Fruit fly (Drosophila melanogaster): ENCODE results near the gene CG45122.

The CG45122 gene

dm6 chr3R:13051298-13051723 lies 7.4 kb downstream of the CG45122 start, which contains the start of gene CG7966:
TSS of gene CG7966 (minus strand) at chr3R:13051453.
- TF ChIP-seq CG9139 (GFP tag; optimal IDR thresholded peaks at IDR 0.05) (peak; percentile 52), esn (GFP tag; optimal IDR thresholded peaks at IDR 0.05) (peak; percentile 49), Met (GFP tag; optimal IDR thresholded peaks at IDR 0.05) (no peak), dac (GFP tag; optimal IDR thresholded peaks at IDR 0.05) (no peak), fd59A (GFP tag; optimal IDR thresholded peaks at IDR 0.05) (no peak), CG1621 (tag; optimal IDR thresholded peaks at IDR 0.05) (peak; percentile 25), pdm3 (GFP tag; optimal IDR thresholded peaks at IDR 0.05) (no peak), CG3032 (tag; optimal IDR thresholded peaks at IDR 0.05) (peak; percentile 23), CG16779 (tag; optimal IDR thresholded peaks at IDR 0.05) (no peak), svp (GFP tag) (peak; percentile 95), CG11294 (GFP tag; IDR thresholded peaks at IDR 0.05) (no peak), CG4318 (GFP tag; optimal IDR thresholded peaks at IDR 0.05) (no peak), acj6 (GFP tag; optimal IDR thresholded peaks at IDR 0.05) (no peak), eg (GFP tag; IDR thresholded peaks at IDR 0.05) (peak; percentile 46; the same call in 2 of the 3 replicates), Lpt (GFP tag; optimal IDR thresholded peaks at IDR 0.05) (peak; percentile 42), lz (GFP tag; optimal IDR thresholded peaks at IDR 0.05) (no peak), Ets96B (tag; optimal IDR thresholded peaks at IDR 0.05) (no peak), Eip78C (GFP tag) (peak; percentile 86), Blimp-1 (GFP tag; optimal IDR thresholded peaks at IDR 0.05) (no peak), Hr4 (GFP tag; optimal IDR thresholded peaks at IDR 0.05) (no peak), CG6163 (GFP tag; IDR thresholded peaks at IDR 0.05) (no peak; the same call in 1 of the 3 replicates), CG3919 (GFP tag; optimal IDR thresholded peaks at IDR 0.05) (peak; percentile 53), fd85E (GFP tag; optimal IDR thresholded peaks at IDR 0.05) (no peak), vri (GFP tag; optimal IDR thresholded peaks at IDR 0.05) (peak; percentile 92), dsx (GFP tag; optimal IDR thresholded peaks at IDR 0.05; ENCODE audit: poor library complexity, severe bottlenecking) (peak; percentile 96), topi (GFP tag; optimal IDR thresholded peaks at IDR 0.05) (peak; percentile 13), fkh (GFP tag; optimal IDR thresholded peaks at IDR 0.05) (peak; percentile 100), CG8319 (GFP tag; optimal IDR thresholded peaks at IDR 0.05) (no peak), CG8119 (GFP tag; IDR thresholded peaks at IDR 0.05) (0 out of 3 replicates have a peak, but pooled peaks have one; percentile 51), ss (GFP tag; optimal IDR thresholded peaks at IDR 0.05) (peak in 1 of 2 experiments; percentile 47), CG6854 (GFP tag; optimal IDR thresholded peaks at IDR 0.05) (peak; percentile 81), CG15336 (GFP tag; IDR thresholded peaks at IDR 0.05) (peak; percentile 55; the same call in 1 of the 2 replicates), Eip75B (GFP tag; optimal IDR thresholded peaks at IDR 0.05) (peak; percentile 58), Sox102F (GFP tag; optimal IDR thresholded peaks at IDR 0.05) (peak; percentile 67), CG6792 (GFP tag; optimal IDR thresholded peaks at IDR 0.05) (peak; percentile 32), net (GFP tag; optimal IDR thresholded peaks at IDR 0.05) (peak; percentile 31)

DNA sequence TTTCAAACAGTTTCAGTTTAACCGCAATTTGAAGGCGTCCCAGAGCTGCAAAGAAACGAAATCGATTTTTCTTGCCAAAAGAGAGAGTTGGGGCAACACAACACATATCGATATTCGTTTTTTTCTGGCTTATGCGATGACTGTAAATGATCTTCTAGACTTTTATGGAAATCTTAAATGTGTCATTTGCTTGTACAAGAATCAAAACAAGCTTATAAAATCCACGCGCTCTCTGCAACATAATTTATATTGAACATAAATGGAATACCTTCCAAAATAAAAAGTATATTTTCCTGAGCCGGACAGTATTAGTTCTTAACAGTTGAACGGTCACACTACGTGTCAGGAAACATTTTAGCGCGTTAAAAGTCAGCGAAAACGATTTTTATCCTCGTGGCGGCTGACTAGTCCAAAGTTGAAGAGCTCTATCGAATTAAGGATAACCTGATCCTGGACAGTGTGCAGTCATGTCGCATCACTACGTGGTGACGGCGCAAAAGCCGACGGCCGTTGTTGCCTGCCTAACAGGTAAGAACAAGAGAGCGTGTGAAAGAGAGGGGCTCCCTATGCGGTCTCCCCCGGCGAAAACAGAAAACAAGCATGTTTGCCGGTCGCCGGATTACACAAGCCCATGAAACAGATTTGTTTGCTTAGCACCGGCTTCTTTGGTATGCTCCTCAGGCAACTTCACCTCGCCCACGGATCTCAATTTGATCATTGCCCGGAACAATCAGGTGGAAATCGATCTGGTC lies 8.2 kb downstream of the CG45122 start, which contains the start of gene pic:
Gene pic, plus strand, starts transcription at position 304 of the 752 bp plus-strand sequence.
- no peak for TF ChIP-seq CG31627 (GFP tag; optimal IDR thresholded peaks at IDR 0.05)
- no peak for TF ChIP-seq Met (GFP tag; optimal IDR thresholded peaks at IDR 0.05)
- no peak for TF ChIP-seq CG8319 (GFP tag; optimal IDR thresholded peaks at IDR 0.05)
- TF ChIP-seq CG6276 (GFP tag; optimal IDR thresholded peaks at IDR 0.05), result peak; percentile 98
- TF ChIP-seq CG15336 (GFP tag; IDR thresholded peaks at IDR 0.05), result no peak
- no peak for TF ChIP-seq CG1621 (tag; optimal IDR thresholded peaks at IDR 0.05)
- TF ChIP-seq spab (GFP tag; optimal IDR thresholded peaks at IDR 0.05), result no peak
- TF ChIP-seq Blimp-1 (GFP tag; optimal IDR thresholded peaks at IDR 0.05), result no peak
- TF ChIP-seq CG6854 (GFP tag; optimal IDR thresholded peaks at IDR 0.05), result no peak
- no peak for TF ChIP-seq fd85E (GFP tag; optimal IDR thresholded peaks at IDR 0.05)
- no peak for TF ChIP-seq Sox14 (GFP tag; optimal IDR thresholded peaks at IDR 0.05)
- TF ChIP-seq fkh (GFP tag; optimal IDR thresholded peaks at IDR 0.05), result peak; percentile 60
- no peak for TF ChIP-seq eg (GFP tag; IDR thresholded peaks at IDR 0.05)
